Worm (Caenorhabditis elegans) whole organism, late embryonic: ENCODE measurements around the gene D1025.1.

Experiments
- C08G9.2 ChIP-seq: sonication (generic microtip); optimal IDR thresholded peaks from 2 replicates; lab custom pipeline; 2016; ENCODE audit warnings: mild to moderate bottlenecking, missing genetic modification characterization, moderate library complexity, missing compliant biosample characterization
- T23F11.4 ChIP-seq: fragments of 200-800 bp; sonication (Bioruptor generic); optimal IDR thresholded peaks from 2 replicates; lab custom pipeline; 2018; ENCODE audit warnings: mild to moderate bottlenecking, missing genetic modification characterization, missing compliant biosample characterization
- ahr-1 ChIP-seq: sonication (generic microtip); optimal IDR thresholded peaks from 2 replicates; lab custom pipeline; 2016; ENCODE audit warnings: missing genetic modification characterization, missing compliant biosample characterization
- ama-1 ChIP-seq: fragments of 150-350 bp; optimal IDR thresholded peaks from 2 replicates; lab custom pipeline; 2014
- ceh-14 ChIP-seq: sonication (generic microtip); optimal IDR thresholded peaks from 2 replicates; lab custom pipeline; 2016; ENCODE audit warnings: missing genotype, missing genetic modification characterization, missing compliant biosample characterization
- ceh-19 ChIP-seq: fragments of 200-800 bp; sonication (Bioruptor generic); optimal IDR thresholded peaks from 2 replicates; lab custom pipeline; 2018; ENCODE audit warnings: mild to moderate bottlenecking, missing genetic modification characterization, missing compliant biosample characterization
- ceh-2 ChIP-seq: sonication (generic microtip); optimal IDR thresholded peaks from 2 replicates; lab custom pipeline; 2016; ENCODE audit warnings: missing genotype, missing genetic modification characterization, missing compliant biosample characterization
- ceh-6 ChIP-seq: fragments of 200-800 bp; sonication (Bioruptor generic); optimal IDR thresholded peaks from 2 replicates; lab custom pipeline; 2018; ENCODE audit warnings: mild to moderate bottlenecking, missing genetic modification characterization, missing compliant biosample characterization
- ceh-9 ChIP-seq: sonication (generic microtip); optimal IDR thresholded peaks from 2 replicates; lab custom pipeline; 2016; ENCODE audit warnings: mild to moderate bottlenecking, missing genetic modification characterization, inconsistent platforms, missing compliant biosample characterization
- dmd-4 ChIP-seq: sonication (generic microtip); optimal IDR thresholded peaks from 2 replicates; lab custom pipeline; 2016; ENCODE audit warnings: borderline replicate concordance, missing genetic modification characterization, missing compliant biosample characterization
- elt-2 ChIP-seq: sonication (generic microtip); optimal IDR thresholded peaks from 2 replicates; lab custom pipeline; 2016; ENCODE audit warnings: missing genetic modification reagents, missing genetic modification characterization, missing compliant biosample characterization
- fax-1 ChIP-seq: sonication (generic microtip); optimal IDR thresholded peaks from 2 replicates; lab custom pipeline; 2016; ENCODE audit warnings: missing genotype, missing genetic modification characterization, missing compliant biosample characterization
- gmeb-2 ChIP-seq: sonication (generic microtip); optimal IDR thresholded peaks from 2 replicates; lab custom pipeline; 2016; ENCODE audit warnings: missing genetic modification characterization, inconsistent platforms, missing compliant biosample characterization
- hlh-13 ChIP-seq: fragments of 200-800 bp; sonication (Bioruptor generic); optimal IDR thresholded peaks from 2 replicates; lab custom pipeline; 2018; ENCODE audit warnings: mild to moderate bottlenecking, missing genetic modification characterization, missing compliant biosample characterization
- hlh-30 ChIP-seq: sonication (generic microtip); optimal IDR thresholded peaks from 2 replicates; lab custom pipeline; 2017; ENCODE audit warnings: antibody characterized with exemption, missing genetic modification characterization, missing compliant biosample characterization; ENCODE audit not compliant: insufficient read depth
- hlh-8 ChIP-seq: sonication (generic microtip); optimal IDR thresholded peaks from 2 replicates; lab custom pipeline; 2016; ENCODE audit warnings: missing genotype, missing genetic modification characterization, missing compliant biosample characterization
- lim-6 ChIP-seq: sonication (generic microtip); optimal IDR thresholded peaks from 2 replicates; lab custom pipeline; 2016; ENCODE audit warnings: missing genetic modification characterization, missing compliant biosample characterization
- madf-2 ChIP-seq: sonication (generic microtip); optimal IDR thresholded peaks from 2 replicates; lab custom pipeline; 2017; ENCODE audit warnings: missing genetic modification characterization, missing compliant biosample characterization
- mec-3 ChIP-seq: sonication (generic microtip); optimal IDR thresholded peaks from 2 replicates; lab custom pipeline; 2016; ENCODE audit warnings: borderline replicate concordance, missing genetic modification characterization, missing compliant biosample characterization
- nfya-1 ChIP-seq: sonication (generic microtip); optimal IDR thresholded peaks from 2 replicates; lab custom pipeline; 2017; ENCODE audit warnings: missing genetic modification characterization, mild to moderate bottlenecking, missing compliant biosample characterization, antibody characterized with exemption, moderate library complexity
- nhr-11 ChIP-seq: fragments of 150-350 bp; optimal IDR thresholded peaks from 2 replicates; lab custom pipeline; 2014; ENCODE audit warnings: missing biosample characterization, missing genetic modification characterization
- npax-4 ChIP-seq: sonication (generic microtip); optimal IDR thresholded peaks from 2 replicates; lab custom pipeline; 2016; ENCODE audit warnings: missing genetic modification characterization, missing compliant biosample characterization
- pag-3 ChIP-seq: sonication (generic microtip); optimal IDR thresholded peaks from 2 replicates; lab custom pipeline; 2016; ENCODE audit warnings: missing compliant biosample characterization, missing genetic modification characterization, borderline replicate concordance
- pat-9 ChIP-seq: fragments of 200-800 bp; sonication (Bioruptor generic); optimal IDR thresholded peaks from 2 replicates; lab custom pipeline; 2018; ENCODE audit warnings: mild to moderate bottlenecking, missing genetic modification characterization, moderate library complexity, missing compliant biosample characterization
- pax-1 ChIP-seq: fragments of 150-350 bp; optimal IDR thresholded peaks from 2 replicates; lab custom pipeline; 2014; ENCODE audit warnings: missing biosample characterization, missing genetic modification characterization
- pha-2 ChIP-seq: sonication (generic microtip); optimal IDR thresholded peaks from 2 replicates; lab custom pipeline; 2017; ENCODE audit warnings: mild to moderate bottlenecking, missing genetic modification characterization, missing compliant biosample characterization
- pros-1 ChIP-seq: fragments of 150-350 bp; optimal IDR thresholded peaks from 2 replicates; lab custom pipeline; 2014; ENCODE audit warnings: missing biosample characterization, missing genetic modification reagents, missing genetic modification characterization
- ref-2 ChIP-seq: sonication (generic microtip); optimal IDR thresholded peaks from 2 replicates; lab custom pipeline; 2016; ENCODE audit warnings: missing genetic modification characterization, missing compliant biosample characterization
- rnt-1 ChIP-seq: sonication (generic microtip); optimal IDR thresholded peaks from 2 replicates; lab custom pipeline; 2016; ENCODE audit warnings: missing genetic modification characterization, missing compliant biosample characterization
- sdc-2 ChIP-seq: sonication (generic microtip); optimal IDR thresholded peaks from 2 replicates; lab custom pipeline; 2016; ENCODE audit warnings: missing genotype, missing genetic modification characterization, missing compliant biosample characterization
- sox-2 ChIP-seq: fragments of 200-800 bp; sonication (Bioruptor generic); IDR thresholded peaks from 2 replicates; pipeline ENCODE4 v1.3.6; 2022; ENCODE audit warnings: missing genetic modification reagents, missing genetic modification characterization, missing compliant biosample characterization
- syd-9 ChIP-seq: sonication (generic microtip); optimal IDR thresholded peaks from 2 replicates; lab custom pipeline; 2016; ENCODE audit warnings: mild to moderate bottlenecking, missing genetic modification characterization, moderate library complexity, missing compliant biosample characterization
- tbx-2 ChIP-seq: sonication (generic microtip); optimal IDR thresholded peaks from 2 replicates; lab custom pipeline; 2016; ENCODE audit warnings: missing genetic modification characterization, missing compliant biosample characterization
- ttx-3 ChIP-seq: sonication (generic microtip); optimal IDR thresholded peaks from 2 replicates; lab custom pipeline; 2016; ENCODE audit warnings: missing genetic modification reagents, missing genetic modification characterization, missing compliant biosample characterization
- unc-42 ChIP-seq: sonication (generic microtip); optimal IDR thresholded peaks from 2 replicates; lab custom pipeline; 2016; ENCODE audit warnings: missing genotype, missing genetic modification characterization, missing compliant biosample characterization
- unc-55 ChIP-seq: sonication (generic microtip); optimal IDR thresholded peaks from 2 replicates; lab custom pipeline; 2017; ENCODE audit warnings: missing biosample characterization, missing genetic modification reagents, missing genetic modification characterization
- ztf-16 ChIP-seq: sonication (generic microtip); optimal IDR thresholded peaks from 2 replicates; lab custom pipeline; 2017; ENCODE audit warnings: missing genetic modification characterization, missing compliant biosample characterization

D1025.1 gene

ce11 chrX:14492441-14492840 lies 28.1 kb upstream of the D1025.1 start:
- TF ChIP-seq ceh-6 (GFP tag; lab: Kevin White, UChicago) (no peak), rnt-1 (tag; lab: Kevin White, UChicago) (no peak), fax-1 (tag; lab: Kevin White, UChicago) (no peak), ref-2 (tag; lab: Kevin White, UChicago) (no peak), nhr-11 (tag; lab: Kevin White, UChicago) (no peak), ceh-9 (tag; lab: Kevin White, UChicago) (no peak), ztf-16 (tag; lab: Kevin White, UChicago) (no peak), nfya-1 (no peak), syd-9 (no peak), hlh-8 (tag; lab: Kevin White, UChicago) (no peak), tbx-2 (tag; lab: Kevin White, UChicago) (no peak)

- TF ChIP-seq ttx-3 (tag; lab: Kevin White, UChicago) (no peak), elt-2 (tag; lab: Kevin White, UChicago) (no peak), npax-4 (tag; lab: Kevin White, UChicago) (no peak), ceh-2 (tag; lab: Kevin White, UChicago) (no peak), pat-9 (tag; lab: Kevin White, UChicago) (no peak), ama-1 (no peak), madf-2 (tag; lab: Kevin White, UChicago) (no peak), unc-55 (GFP tag; lab: Kevin White, UChicago) (no peak), lim-6 (no peak), C08G9.2 (tag; lab: Kevin White, UChicago) (no peak), dmd-4 (no peak)
Observed at ce11 chrX:14495075-14495474, 25.5 kb upstream of the D1025.1 start.

DNA sequence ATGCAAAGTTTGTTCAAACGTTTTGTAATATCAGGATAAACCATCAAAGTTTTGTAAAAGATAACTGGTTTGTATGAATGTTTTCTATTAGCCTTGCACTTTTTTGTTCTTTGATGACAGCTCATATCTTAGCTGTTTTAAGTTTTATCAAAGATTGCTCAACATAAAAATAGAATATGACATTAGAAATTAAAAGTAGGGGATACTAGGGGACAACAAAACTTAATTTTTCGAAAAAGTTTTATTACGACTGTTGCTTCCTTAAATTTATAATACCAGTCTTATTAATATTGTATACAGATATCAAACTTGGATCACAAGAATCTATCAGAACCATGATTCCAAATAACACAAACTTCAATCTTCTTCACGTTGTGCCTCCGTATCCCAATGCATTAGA lies 24.8 kb upstream of the D1025.1 start, which contains the start of gene ztf-14:
ztf-14 (plus strand) TSS at position 301 of the 400 bp plus-strand sequence.
- TF ChIP-seq madf-2 (tag; lab: Kevin White, UChicago) (no peak), ahr-1 (no peak), ztf-16 (tag; lab: Kevin White, UChicago) (no peak), unc-55 (GFP tag; lab: Kevin White, UChicago) (no peak), ceh-2 (tag; lab: Kevin White, UChicago) (no peak), dmd-4 (no peak), hlh-30 (tag; lab: Kevin White, UChicago) (no peak), pros-1 (tag; lab: Kevin White, UChicago) (no peak), ceh-19 (GFP tag; lab: Kevin White, UChicago) (no peak)

DNA sequence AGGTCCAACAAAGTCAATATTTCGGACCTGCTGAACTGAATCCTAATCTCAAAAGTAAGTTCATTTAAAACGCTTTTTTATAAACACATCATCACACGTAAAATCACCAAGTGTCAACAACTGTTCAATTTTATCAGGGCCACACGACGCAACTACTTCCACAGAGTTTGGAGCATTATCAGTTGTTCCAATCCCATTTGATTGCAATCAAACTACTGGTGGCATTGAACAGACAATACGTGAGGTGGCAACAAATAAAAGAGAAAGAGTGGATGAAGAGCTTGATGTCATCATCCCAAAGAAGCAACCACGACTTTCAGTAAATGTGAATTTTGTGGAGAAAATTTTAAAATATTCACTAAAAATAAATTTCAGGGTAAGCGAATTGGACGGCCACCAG lies 24.0 kb upstream of the D1025.1 start:
- TF ChIP-seq elt-2 (tag; lab: Kevin White, UChicago) (peak; percentile 1), sox-2 (no peak), T23F11.4 (GFP tag; lab: Kevin White, UChicago) (no peak), hlh-8 (tag; lab: Kevin White, UChicago) (no peak), mec-3 (tag; lab: Kevin White, UChicago) (no peak)
- TF ChIP-seq, all 69 proteins: peak for 1

- TF ChIP-seq rnt-1 (tag; lab: Kevin White, UChicago) (no peak), C08G9.2 (tag; lab: Kevin White, UChicago) (no peak), dmd-4 (no peak), pha-2 (tag; lab: Kevin White, UChicago) (no peak), pat-9 (tag; lab: Kevin White, UChicago) (no peak), tbx-2 (tag; lab: Kevin White, UChicago) (no peak), pag-3 (no peak), sdc-2 (tag; lab: Kevin White, UChicago) (no peak), hlh-13 (no peak), ceh-14 (tag; lab: Kevin White, UChicago) (no peak), gmeb-2 (tag; lab: Kevin White, UChicago) (no peak), pax-1 (no peak), unc-42 (tag; lab: Kevin White, UChicago) (no peak), nfya-1 (no peak), nhr-11 (tag; lab: Kevin White, UChicago) (no peak)
Observed at ce11 chrX:14499830-14500409, 20.6 kb upstream of the D1025.1 start.
